Worm (Caenorhabditis elegans) whole organism, midembryonic: ENCODE measurements around the gene fil-2.

Experiments
- T22C8.4 ChIP-seq: fragments of 200-800 bp; sonication (Bioruptor generic); IDR thresholded peaks from 2 replicates; pipeline ENCODE4 v1.3.6; 2022; ENCODE audit warnings: missing genetic modification characterization, missing compliant biosample characterization
- cog-1 ChIP-seq: sonication (generic microtip); optimal IDR thresholded peaks from 2 replicates; lab custom pipeline; 2016; ENCODE audit warnings: missing genetic modification characterization, missing compliant biosample characterization
- flt-1 ChIP-seq: fragments of 200-800 bp; sonication (Bioruptor generic); IDR thresholded peaks from 2 replicates; pipeline ENCODE4 v1.3.6; 2022; ENCODE audit warnings: missing genetic modification characterization, missing compliant biosample characterization
- klf-2 ChIP-seq: fragments of 200-800 bp; sonication (Bioruptor generic); conservative IDR thresholded peaks from 2 replicates; pipeline ENCODE4 v1.3.6; 2022; ENCODE audit warnings: missing genetic modification reagents, missing genetic modification characterization, missing compliant biosample characterization
- med-1 ChIP-seq: sonication (generic microtip); optimal IDR thresholded peaks from 2 replicates; lab custom pipeline; 2017; ENCODE audit warnings: missing genetic modification characterization, mild to moderate bottlenecking, missing compliant biosample characterization, antibody characterized with exemption, missing genetic modification reagents; ENCODE audit not compliant: insufficient read depth
- ref-1 ChIP-seq: fragments of 200-800 bp; sonication (Bioruptor generic); conservative IDR thresholded peaks from 2 replicates; pipeline ENCODE4 v1.3.6; 2022; ENCODE audit warnings: missing genetic modification reagents, missing genetic modification characterization, missing compliant biosample characterization
- tab-1 ChIP-seq: fragments of 200-800 bp; sonication (Bioruptor generic); IDR thresholded peaks from 2 replicates; pipeline ENCODE4 v1.3.6; 2022; ENCODE audit warnings: missing genetic modification characterization, missing compliant biosample characterization
- ztf-23 ChIP-seq: fragments of 200-800 bp; sonication (Bioruptor generic); IDR thresholded peaks from 2 replicates; pipeline ENCODE4 v1.3.6; 2022; ENCODE audit warnings: missing genetic modification reagents, missing genetic modification characterization, missing compliant biosample characterization
- ztf-29 ChIP-seq: fragments of 200-800 bp; sonication (Bioruptor generic); IDR thresholded peaks from 2 replicates; pipeline ENCODE4 v1.3.6; 2022; ENCODE audit warnings: missing genetic modification reagents, missing genetic modification characterization, missing compliant biosample characterization

fil-2 gene

DNA sequence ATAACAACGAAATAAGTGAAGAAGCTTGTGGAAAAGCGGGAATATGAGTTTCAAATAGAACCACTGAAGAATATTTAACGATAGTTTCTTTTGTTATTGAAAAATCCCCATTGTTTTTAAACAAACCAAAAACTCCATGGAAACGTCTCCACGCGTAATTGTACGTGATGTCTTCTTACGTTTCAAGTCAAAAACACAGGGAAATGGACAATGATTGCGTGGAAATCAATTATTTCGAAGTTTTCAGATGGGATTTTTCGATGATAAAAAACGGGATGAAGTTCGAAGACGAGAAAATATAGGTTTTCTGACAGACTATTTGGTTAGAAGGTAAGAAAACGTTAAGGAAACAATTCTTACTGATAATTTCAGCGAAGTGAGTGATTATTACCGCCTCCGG lies 2.3 kb downstream of the fil-2 start, which contains the start of the genes K12B6.4 and spe-49:
Gene K12B6.4, minus strand, starts transcription at position 101 of the 400 bp plus-strand sequence.
Gene spe-49, plus strand, starts transcription at position 185 of the 400 bp plus-strand sequence.
- TF ChIP-seq tab-1 (GFP tag; lab: Robert Waterston, UW) = no peak
- TF ChIP-seq flt-1 (GFP tag; lab: Robert Waterston, UW) = no peak
- no peak for TF ChIP-seq klf-2 (GFP tag; lab: Robert Waterston, UW)
- TF ChIP-seq cog-1 (tag; lab: Kevin White, UChicago) = no peak
- TF ChIP-seq med-1 (GFP tag; lab: Kevin White, UChicago) = no peak
- TF ChIP-seq ztf-23 (GFP tag; lab: Robert Waterston, UW) = no peak

DNA sequence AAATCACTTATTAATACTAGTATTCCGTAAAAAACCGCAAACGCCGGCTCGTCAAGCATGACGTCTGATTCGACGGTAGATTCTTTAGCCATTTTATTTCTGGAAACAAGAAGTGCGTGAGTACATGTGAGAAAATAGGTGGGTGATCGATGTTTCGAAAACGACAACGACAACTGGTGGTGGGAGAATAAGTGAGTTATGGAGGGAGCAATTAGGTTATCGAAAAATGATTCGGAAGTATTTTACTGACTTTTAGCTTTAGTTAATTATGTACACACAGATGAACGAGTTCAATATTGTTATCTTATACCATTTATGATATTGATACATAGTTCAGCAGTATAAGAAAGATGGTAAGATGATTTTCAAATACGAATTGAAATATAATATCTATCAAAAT lies 7.5 kb downstream of the fil-2 start, which contains the start of gene srn-1:
Gene srn-1, minus strand, starts transcription at position 101 of the 400 bp plus-strand sequence.
- TF ChIP-seq T22C8.4 (GFP tag; lab: Robert Waterston, UW) = no peak
- TF ChIP-seq tab-1 (GFP tag; lab: Robert Waterston, UW) = no peak
- TF ChIP-seq ztf-23 (GFP tag; lab: Robert Waterston, UW) = no peak
- no peak for TF ChIP-seq klf-2 (GFP tag; lab: Robert Waterston, UW)
- no peak for TF ChIP-seq ztf-29 (GFP tag; lab: Robert Waterston, UW)
- TF ChIP-seq ref-1 = no peak
- no peak for TF ChIP-seq med-1 (GFP tag; lab: Kevin White, UChicago)
- no peak for TF ChIP-seq cog-1 (tag; lab: Kevin White, UChicago)
- no peak for TF ChIP-seq flt-1 (GFP tag; lab: Robert Waterston, UW)

- no peak for TF ChIP-seq klf-2 (GFP tag; lab: Robert Waterston, UW)
These were observed 9.8 kb downstream of the fil-2 start, which contains the start of gene K12B6.11 for ce11 chrV:6288607-6289006. Gene K12B6.11 (plus strand): TSS chrV:6288907.

DNA sequence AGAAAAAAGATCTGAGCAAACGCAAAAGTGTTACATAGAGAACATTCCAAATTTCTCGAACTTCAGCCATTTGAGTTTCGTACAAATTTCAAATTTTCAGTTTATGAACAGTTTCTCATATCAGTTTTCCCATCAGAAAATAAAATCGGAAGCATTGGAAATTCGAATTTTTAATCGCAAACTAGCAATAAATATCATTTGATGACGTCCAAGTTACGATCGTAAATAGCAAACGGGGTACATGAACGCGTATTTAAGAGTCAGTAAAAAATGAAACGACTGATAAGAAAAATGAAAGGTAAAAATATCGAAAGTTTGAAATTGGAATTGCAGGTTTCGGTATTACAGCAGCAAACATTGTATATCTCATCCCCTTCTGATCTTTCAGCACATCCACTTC lies 12.5 kb downstream of the fil-2 start:
- TF ChIP-seq med-1 (GFP tag; lab: Kevin White, UChicago) = no peak
- no peak for TF ChIP-seq tab-1 (GFP tag; lab: Robert Waterston, UW)
- TF ChIP-seq flt-1 (GFP tag; lab: Robert Waterston, UW) = no peak
- TF ChIP-seq cog-1 (tag; lab: Kevin White, UChicago) = no peak
- TF ChIP-seq ztf-29 (GFP tag; lab: Robert Waterston, UW) = no peak
- no peak for TF ChIP-seq T22C8.4 (GFP tag; lab: Robert Waterston, UW)
- no peak for TF ChIP-seq ref-1

ce11 chrV:6292401-6292800 lies 13.6 kb downstream of the fil-2 start, which contains the start of gene K12B6.9:
Gene K12B6.9 (minus strand): TSS chrV:6292666.
- no peak for TF ChIP-seq cog-1 (tag; lab: Kevin White, UChicago)
- TF ChIP-seq flt-1 (GFP tag; lab: Robert Waterston, UW) = no peak
- TF ChIP-seq ztf-23 (GFP tag; lab: Robert Waterston, UW) = no peak
- no peak for TF ChIP-seq med-1 (GFP tag; lab: Kevin White, UChicago)
- TF ChIP-seq klf-2 (GFP tag; lab: Robert Waterston, UW) = no peak
- TF ChIP-seq T22C8.4 (GFP tag; lab: Robert Waterston, UW) = no peak
- TF ChIP-seq tab-1 (GFP tag; lab: Robert Waterston, UW) = no peak
- no peak for TF ChIP-seq ztf-29 (GFP tag; lab: Robert Waterston, UW)
- no peak for TF ChIP-seq ref-1

- TF ChIP-seq tab-1 (GFP tag; lab: Robert Waterston, UW) = no peak
These were observed 22.2 kb downstream of the fil-2 start for ce11 chrV:6301046-6301445.

- TF ChIP-seq ztf-23 (GFP tag; lab: Robert Waterston, UW) (no peak), T22C8.4 (GFP tag; lab: Robert Waterston, UW) (no peak), cog-1 (tag; lab: Kevin White, UChicago) (no peak), ztf-29 (GFP tag; lab: Robert Waterston, UW) (no peak), flt-1 (GFP tag; lab: Robert Waterston, UW) (no peak)
These were observed 23.6 kb downstream of the fil-2 start for ce11 chrV:6302465-6302864.

DNA sequence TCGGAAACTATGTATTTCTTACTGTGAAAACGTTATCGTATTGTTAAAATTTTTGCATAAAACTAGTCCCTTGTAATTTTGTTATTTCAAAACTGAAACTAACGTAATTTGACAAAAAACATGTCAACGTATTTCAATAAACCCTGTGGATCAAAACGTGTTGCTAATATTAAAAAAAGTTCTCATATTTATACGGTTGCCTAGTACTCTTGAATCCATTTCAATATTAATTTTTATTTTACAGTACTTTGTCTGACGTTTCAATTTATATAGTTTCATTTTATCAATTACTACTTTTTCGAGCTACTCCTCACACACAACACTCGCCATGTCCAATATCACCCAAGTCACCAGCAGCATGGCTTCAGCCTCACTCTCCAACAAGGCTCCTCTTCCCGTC lies 24.6 kb downstream of the fil-2 start, which contains the start of gene sago-1:
Gene sago-1, plus strand, starts transcription at position 301 of the 400 bp plus-strand sequence.
- no peak for TF ChIP-seq flt-1 (GFP tag; lab: Robert Waterston, UW)

ce11 chrV:6311936-6312335 lies 33.1 kb downstream of the fil-2 start:
- TF ChIP-seq T22C8.4 (GFP tag; lab: Robert Waterston, UW) (no peak), ref-1 (no peak), cog-1 (tag; lab: Kevin White, UChicago) (no peak), ztf-23 (GFP tag; lab: Robert Waterston, UW) (no peak), flt-1 (GFP tag; lab: Robert Waterston, UW) (no peak), ztf-29 (GFP tag; lab: Robert Waterston, UW) (no peak), med-1 (GFP tag; lab: Kevin White, UChicago) (no peak), klf-2 (GFP tag; lab: Robert Waterston, UW) (no peak), tab-1 (GFP tag; lab: Robert Waterston, UW) (no peak)

- TF ChIP-seq ztf-29 (GFP tag; lab: Robert Waterston, UW) = no peak
- no peak for TF ChIP-seq klf-2 (GFP tag; lab: Robert Waterston, UW)
- TF ChIP-seq cog-1 (tag; lab: Kevin White, UChicago) = no peak
- TF ChIP-seq flt-1 (GFP tag; lab: Robert Waterston, UW) = no peak
- TF ChIP-seq T22C8.4 (GFP tag; lab: Robert Waterston, UW) = no peak
These were observed 37.8 kb downstream of the fil-2 start, which contains the start of gene cest-24 for ce11 chrV:6316632-6317031. Gene cest-24 (plus strand): TSS chrV:6316932.
